Worm (Caenorhabditis elegans) whole organism, early embryonic: ENCODE data around the gene clec-80.

Source experiments
- B0310.2 ChIP-seq: sonication (generic microtip); optimal IDR thresholded peaks from 2 replicates; lab custom pipeline; 2016; ENCODE audit warnings: mild to moderate bottlenecking, missing genetic modification characterization, missing compliant biosample characterization
- F13C5.2 ChIP-seq: sonication (generic microtip); optimal IDR thresholded peaks from 2 replicates; lab custom pipeline; 2017; ENCODE audit warnings: mild to moderate bottlenecking, missing genetic modification characterization, inconsistent platforms, missing compliant biosample characterization
- aly-1 ChIP-seq: sonication (generic microtip); optimal IDR thresholded peaks from 2 replicates; lab custom pipeline; 2016; ENCODE audit warnings: missing genetic modification characterization, missing compliant biosample characterization
- ama-1 ChIP-seq: fragments of 150-350 bp; optimal IDR thresholded peaks from 2 replicates; lab custom pipeline; 2014
- ceh-13 ChIP-seq: fragments of 200-800 bp; sonication (Bioruptor generic); optimal IDR thresholded peaks from 2 replicates; lab custom pipeline; 2018; ENCODE audit warnings: mild to moderate bottlenecking, missing genetic modification characterization, missing compliant biosample characterization
- ceh-36 ChIP-seq: sonication (generic microtip); optimal IDR thresholded peaks from 2 replicates; lab custom pipeline; 2016; ENCODE audit warnings: missing genetic modification characterization, inconsistent platforms, missing compliant biosample characterization
- ets-7 ChIP-seq: sonication (generic microtip); optimal IDR thresholded peaks from 2 replicates; lab custom pipeline; 2016; ENCODE audit warnings: missing genotype, missing genetic modification characterization, missing compliant biosample characterization
- flt-1 ChIP-seq: fragments of 200-800 bp; sonication (Bioruptor generic); IDR thresholded peaks from 2 replicates; pipeline ENCODE4 v1.3.6; 2022; ENCODE audit warnings: missing genetic modification characterization, missing compliant biosample characterization
- hmbx-1 ChIP-seq: sonication (generic microtip); optimal IDR thresholded peaks from 2 replicates; lab custom pipeline; 2016; ENCODE audit warnings: mild to moderate bottlenecking, missing genetic modification characterization, missing compliant biosample characterization
- hmg-4 ChIP-seq: fragments of 200-800 bp; sonication (Bioruptor generic); optimal IDR thresholded peaks from 2 replicates; lab custom pipeline; 2018; ENCODE audit warnings: mild to moderate bottlenecking, missing genetic modification characterization, missing compliant biosample characterization
- hnd-1 ChIP-seq: sonication (generic microtip); optimal IDR thresholded peaks from 2 replicates; lab custom pipeline; 2016; ENCODE audit warnings: missing genetic modification characterization, missing compliant biosample characterization
- pes-1 ChIP-seq: fragments of 200-800 bp; sonication (Bioruptor generic); IDR thresholded peaks from 2 replicates; pipeline ENCODE4 v1.3.6; 2022; ENCODE audit warnings: missing genetic modification reagents, missing genetic modification characterization, missing compliant biosample characterization
- scrt-1 ChIP-seq: fragments of 200-800 bp; sonication (Bioruptor generic); IDR thresholded peaks from 2 replicates; pipeline ENCODE4 v1.3.6; 2022; ENCODE audit warnings: missing genetic modification characterization, missing compliant biosample characterization
- sea-1 ChIP-seq: fragments of 200-800 bp; sonication (Bioruptor generic); conservative IDR thresholded peaks from 2 replicates; pipeline ENCODE4 v1.3.6; 2022; ENCODE audit warnings: missing genetic modification characterization, missing compliant biosample characterization
- tbx-11 ChIP-seq: fragments of 200-800 bp; sonication (Bioruptor generic); IDR thresholded peaks from 2 replicates; pipeline ENCODE4 v1.3.6; 2022; ENCODE audit warnings: missing genetic modification characterization, missing compliant biosample characterization
- tbx-37 ChIP-seq: fragments of 200-800 bp; sonication (Bioruptor generic); conservative IDR thresholded peaks from 2 replicates; pipeline ENCODE4 v1.3.6; 2022; ENCODE audit warnings: missing genetic modification reagents, missing genetic modification characterization, missing compliant biosample characterization
- tra-4 ChIP-seq: sonication (generic microtip); optimal IDR thresholded peaks from 2 replicates; lab custom pipeline; 2017; ENCODE audit warnings: missing genetic modification characterization, missing compliant biosample characterization

Gene clec-80

DNA sequence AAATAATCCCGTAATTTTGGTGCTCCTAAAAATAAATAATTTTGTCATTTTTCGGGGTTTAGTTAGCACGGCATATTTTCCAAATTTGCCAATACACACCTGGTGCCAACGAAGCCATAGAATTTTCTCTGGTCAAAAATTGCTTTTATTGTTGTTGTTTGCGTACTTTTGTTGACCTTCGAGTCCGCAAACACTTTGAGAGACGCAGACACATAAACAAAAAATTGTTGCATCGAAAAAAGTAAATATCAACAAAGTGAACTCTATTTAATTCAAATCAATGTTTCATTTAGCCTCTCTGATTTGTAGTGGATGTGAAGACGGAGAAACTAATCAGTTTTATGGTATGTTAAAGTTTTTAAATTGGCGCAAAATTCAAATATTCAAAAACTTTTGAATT lies 22.7 kb downstream of the clec-80 start, which contains the start of gene Y54G2A.40:
TSS of gene Y54G2A.40 (plus strand) at position 213 of the 400 bp plus-strand sequence.
- no peak for TF ChIP-seq ceh-36 (tag; lab: Kevin White, UChicago)
- TF ChIP-seq hnd-1 (tag; lab: Kevin White, UChicago), result no peak
- TF ChIP-seq flt-1 (GFP tag; lab: Robert Waterston, UW), result no peak
- TF ChIP-seq ets-7, result no peak

DNA sequence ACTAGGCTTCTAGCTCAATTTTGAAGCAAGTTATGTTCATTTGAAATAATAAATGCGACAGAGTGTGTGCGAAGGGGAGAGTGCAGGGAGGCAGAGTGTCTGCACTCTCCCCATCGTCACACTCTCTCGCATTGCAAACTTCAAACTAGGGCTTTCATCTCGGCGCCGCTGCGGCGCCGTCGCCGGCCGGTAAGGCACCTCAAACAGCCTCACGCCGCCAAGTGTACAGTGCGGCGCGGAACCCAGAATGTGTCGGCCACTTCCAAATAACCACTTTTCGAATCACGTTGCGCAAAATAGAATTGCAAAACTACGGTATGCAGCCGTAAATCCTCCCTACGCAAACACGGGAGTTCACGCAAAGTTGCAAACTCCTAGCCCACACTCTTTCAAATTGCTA lies 25.7 kb downstream of the clec-80 start:
- TF ChIP-seq aly-1 (no peak), ama-1 (lab: Kevin White, UChicago) (no peak), ceh-36 (tag; lab: Kevin White, UChicago) (no peak), ets-7 (no peak), pes-1 (GFP tag; lab: Robert Waterston, UW) (no peak), ceh-13 (GFP tag; lab: Kevin White, UChicago) (no peak), hnd-1 (tag; lab: Kevin White, UChicago) (no peak), F13C5.2 (tag; lab: Kevin White, UChicago) (no peak), tra-4 (no peak), flt-1 (GFP tag; lab: Robert Waterston, UW) (no peak), tbx-11 (no peak), scrt-1 (GFP tag; lab: Robert Waterston, UW) (no peak), hmbx-1 (no peak), sea-1 (no peak), hmg-4 (GFP tag; lab: Kevin White, UChicago) (no peak), B0310.2 (tag; lab: Kevin White, UChicago) (no peak), tbx-37 (GFP tag; lab: Robert Waterston, UW) (no peak)

DNA sequence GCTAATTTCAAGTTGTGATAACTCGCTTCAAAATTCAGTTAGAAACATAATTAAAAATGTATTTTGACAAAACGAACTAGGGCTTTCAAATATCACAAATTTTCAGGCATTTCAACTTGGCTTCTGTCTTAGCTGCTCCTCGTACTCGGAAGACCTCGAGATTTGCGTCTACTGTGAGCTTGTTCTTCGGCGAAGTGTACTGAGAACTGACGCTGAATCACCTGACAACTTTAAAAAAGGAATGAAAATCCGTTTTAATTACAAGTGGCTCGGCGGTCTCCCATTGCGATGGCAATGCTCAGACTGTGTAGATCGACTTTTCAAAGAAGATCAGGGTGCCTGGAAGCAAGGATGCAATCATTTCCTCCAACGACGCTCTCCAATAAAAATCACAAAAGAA lies 27.0 kb downstream of the clec-80 start, which contains the start of gene clec-85:
TSS of gene clec-85 (plus strand) at position 301 of the 400 bp plus-strand sequence.
- no peak for TF ChIP-seq ama-1 (lab: Kevin White, UChicago)
- TF ChIP-seq tra-4, result no peak
- no peak for TF ChIP-seq ceh-13 (GFP tag; lab: Kevin White, UChicago)
- no peak for TF ChIP-seq scrt-1 (GFP tag; lab: Robert Waterston, UW)
- TF ChIP-seq tbx-11, result no peak
- no peak for TF ChIP-seq tbx-37 (GFP tag; lab: Robert Waterston, UW)
- TF ChIP-seq ets-7, result no peak
- no peak for TF ChIP-seq flt-1 (GFP tag; lab: Robert Waterston, UW)
- no peak for TF ChIP-seq aly-1
- TF ChIP-seq pes-1 (GFP tag; lab: Robert Waterston, UW), result no peak
- no peak for TF ChIP-seq sea-1
- TF ChIP-seq hmg-4 (GFP tag; lab: Kevin White, UChicago), result no peak
- TF ChIP-seq B0310.2 (tag; lab: Kevin White, UChicago), result no peak
- no peak for TF ChIP-seq hmbx-1
- no peak for TF ChIP-seq F13C5.2 (tag; lab: Kevin White, UChicago)
- no peak for TF ChIP-seq hnd-1 (tag; lab: Kevin White, UChicago)
- no peak for TF ChIP-seq ceh-36 (tag; lab: Kevin White, UChicago)

DNA sequence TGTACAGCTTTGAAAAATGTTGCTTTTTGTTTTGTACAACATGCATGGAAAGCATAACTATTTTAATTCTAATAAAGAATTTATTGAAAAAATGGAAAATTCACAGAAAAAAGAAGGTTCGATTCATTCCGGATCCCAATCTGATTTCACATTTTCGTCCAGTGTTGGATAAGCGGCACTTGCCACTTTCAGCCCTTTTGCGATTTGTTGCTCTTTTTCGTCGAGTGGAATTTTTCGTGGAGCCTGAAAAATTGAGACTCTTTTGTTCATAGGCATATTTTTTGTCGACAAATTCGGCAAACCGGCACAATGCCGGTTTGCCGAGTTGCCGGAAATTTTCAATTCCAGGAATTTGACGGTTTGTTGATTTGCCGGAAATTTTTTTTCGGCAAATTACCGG lies 28.1 kb downstream of the clec-80 start:
- no peak for TF ChIP-seq sea-1
- TF ChIP-seq ets-7, result no peak
- no peak for TF ChIP-seq aly-1
- TF ChIP-seq flt-1 (GFP tag; lab: Robert Waterston, UW), result no peak
- TF ChIP-seq tbx-11, result no peak
- TF ChIP-seq pes-1 (GFP tag; lab: Robert Waterston, UW), result no peak
- no peak for TF ChIP-seq F13C5.2 (tag; lab: Kevin White, UChicago)
- TF ChIP-seq tra-4, result no peak
- no peak for TF ChIP-seq ama-1 (lab: Kevin White, UChicago)
- TF ChIP-seq tbx-37 (GFP tag; lab: Robert Waterston, UW), result no peak
- TF ChIP-seq ceh-13 (GFP tag; lab: Kevin White, UChicago), result no peak
- no peak for TF ChIP-seq hmbx-1
- no peak for TF ChIP-seq hmg-4 (GFP tag; lab: Kevin White, UChicago)
- TF ChIP-seq scrt-1 (GFP tag; lab: Robert Waterston, UW), result no peak
- TF ChIP-seq B0310.2 (tag; lab: Kevin White, UChicago), result no peak
- no peak for TF ChIP-seq ceh-36 (tag; lab: Kevin White, UChicago)

DNA sequence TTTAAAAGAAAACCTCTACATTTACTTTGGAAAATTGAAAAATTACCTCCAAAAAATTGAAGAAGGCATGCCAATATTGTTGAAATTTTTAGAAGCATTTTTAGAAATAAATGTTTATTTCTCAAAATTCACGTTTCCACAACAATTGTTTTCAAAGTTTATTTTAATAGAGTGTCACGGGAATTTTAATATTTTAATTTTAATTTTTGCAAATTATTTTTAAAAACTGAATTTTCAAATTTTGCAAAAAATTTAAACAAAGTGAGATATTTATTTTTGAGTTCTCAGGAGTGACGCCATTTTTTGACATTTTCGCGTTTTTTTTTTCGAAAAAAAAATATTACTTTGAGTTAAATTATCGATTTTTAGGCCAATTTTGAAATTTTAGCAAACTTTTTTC lies 29.6 kb downstream of the clec-80 start, which contains the start of gene Y54G2A.49:
TSS of gene Y54G2A.49 (minus strand) at position 101 of the 400 bp plus-strand sequence.
- TF ChIP-seq tbx-37 (GFP tag; lab: Robert Waterston, UW), result no peak
- no peak for TF ChIP-seq hmbx-1
- TF ChIP-seq tra-4, result no peak
- no peak for TF ChIP-seq ama-1 (lab: Kevin White, UChicago)
- no peak for TF ChIP-seq ceh-36 (tag; lab: Kevin White, UChicago)
- no peak for TF ChIP-seq aly-1
- TF ChIP-seq scrt-1 (GFP tag; lab: Robert Waterston, UW), result no peak
- TF ChIP-seq ceh-13 (GFP tag; lab: Kevin White, UChicago), result no peak
- no peak for TF ChIP-seq hnd-1 (tag; lab: Kevin White, UChicago)

DNA sequence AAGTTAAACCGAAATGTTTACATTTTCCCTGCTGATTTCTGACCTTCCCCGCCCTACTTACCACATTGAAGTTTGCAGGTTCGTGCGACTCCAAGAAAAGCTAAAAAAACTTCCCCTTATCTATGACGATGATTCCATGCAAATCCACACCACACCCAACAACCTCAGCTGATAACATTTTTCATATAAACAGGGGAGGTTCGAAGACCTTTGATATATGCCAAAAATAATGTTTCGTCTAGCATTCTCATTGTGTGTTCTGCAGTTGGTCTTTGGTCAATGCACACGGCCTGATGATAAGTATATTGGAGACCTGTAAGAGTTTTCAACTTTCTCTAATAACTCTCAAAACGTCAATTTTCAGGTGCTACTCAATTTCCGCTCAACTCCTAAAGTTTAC lies 30.6 kb downstream of the clec-80 start:
- TF ChIP-seq ceh-13 (GFP tag; lab: Kevin White, UChicago) (no peak), ama-1 (lab: Kevin White, UChicago) (no peak), B0310.2 (tag; lab: Kevin White, UChicago) (no peak), hmg-4 (GFP tag; lab: Kevin White, UChicago) (no peak), pes-1 (GFP tag; lab: Robert Waterston, UW) (no peak), ceh-36 (tag; lab: Kevin White, UChicago) (no peak), tra-4 (no peak), hmbx-1 (no peak), sea-1 (no peak), tbx-37 (GFP tag; lab: Robert Waterston, UW) (no peak), scrt-1 (GFP tag; lab: Robert Waterston, UW) (no peak), hnd-1 (tag; lab: Kevin White, UChicago) (no peak), F13C5.2 (tag; lab: Kevin White, UChicago) (no peak), tbx-11 (no peak), aly-1 (no peak), flt-1 (GFP tag; lab: Robert Waterston, UW) (no peak), ets-7 (no peak)

DNA sequence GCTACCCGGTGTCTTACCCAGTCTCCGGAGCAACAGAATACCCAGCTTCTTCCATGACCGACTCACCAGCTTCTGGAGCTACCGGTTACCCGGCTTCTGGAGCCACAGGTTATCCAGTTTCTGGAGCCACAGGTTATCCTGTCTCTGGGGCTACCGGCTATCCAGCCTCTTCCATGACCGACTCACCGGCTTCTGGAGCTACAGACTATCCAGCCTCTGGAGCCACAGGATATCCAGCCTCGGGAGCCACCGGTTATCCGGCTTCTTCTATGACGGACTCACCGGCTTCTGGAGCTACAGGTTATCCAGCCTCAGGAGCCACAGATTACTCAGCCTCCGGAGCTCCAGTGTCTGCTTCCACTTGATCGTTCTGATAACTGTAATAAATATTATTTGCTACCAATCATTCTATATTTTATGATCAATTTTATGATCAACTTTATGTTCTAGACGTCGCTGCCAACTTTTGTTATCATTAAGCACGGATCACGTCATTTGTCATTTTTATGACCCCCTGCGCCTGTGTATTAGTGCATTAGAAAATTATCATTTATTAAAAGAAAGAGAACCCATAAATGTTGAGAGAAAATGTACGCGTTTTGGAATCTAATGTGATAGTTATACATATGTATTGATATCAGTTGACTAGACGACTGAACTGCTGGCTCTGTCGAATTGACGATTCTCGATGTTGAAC lies 31.7 kb downstream of the clec-80 start:
- TF ChIP-seq ceh-36 (tag; lab: Kevin White, UChicago) (no peak), ets-7 (no peak)
